Worm (Caenorhabditis elegans) whole organism, mixed stage, embryonic: Measurements from ENCODE around the gene F53C3.7.

Experiments used
- blmp-1 ChIP-seq: fragments of 150-350 bp; optimal IDR thresholded peaks from 2 replicates; lab custom pipeline; 2014; ENCODE audit warnings: missing biosample characterization, missing genetic modification characterization
- mab-5 ChIP-seq: fragments of 150-350 bp; optimal IDR thresholded peaks from 2 replicates; lab custom pipeline; 2014; ENCODE audit warnings: missing biosample characterization, missing genetic modification characterization
- nhr-76 ChIP-seq: sonication (generic microtip); optimal IDR thresholded peaks from 2 replicates; lab custom pipeline; 2017; ENCODE audit warnings: missing biosample characterization, missing genetic modification characterization
- pha-4 ChIP-seq: fragments of 150-350 bp; optimal IDR thresholded peaks from 2 replicates; lab custom pipeline; 2018; ENCODE audit warnings: missing biosample characterization, missing genetic modification reagents, missing genetic modification characterization
- unc-62 ChIP-seq: fragments of 150-350 bp; optimal IDR thresholded peaks from 2 replicates; lab custom pipeline; 2014; ENCODE audit warnings: missing biosample characterization, missing genetic modification reagents, missing genetic modification characterization
- ztf-11 ChIP-seq: fragments of 150-350 bp; optimal IDR thresholded peaks from 2 replicates; lab custom pipeline; 2014; ENCODE audit warnings: missing biosample characterization, missing genetic modification characterization

ce11 chrII:3894755-3895154, at the start of gene F53C3.7:
- TF ChIP-seq nhr-76 (tag; lab: Kevin White, UChicago) = no peak
- TF ChIP-seq pha-4 (tag; lab: Kevin White, UChicago) = no peak
- no peak for TF ChIP-seq unc-62 (GFP tag; lab: Kevin White, UChicago)
- TF ChIP-seq ztf-11 = no peak
- TF ChIP-seq blmp-1 (tag; lab: Kevin White, UChicago) = no peak
- TF ChIP-seq mab-5 (tag; lab: Kevin White, UChicago) = no peak
